Fruit fly (Drosophila melanogaster): ENCODE measurements around the gene CG14105.
A peak's percentile ranks its signal among the peaks of the same experiment; 100 is the strongest.

CG14105 gene

DNA sequence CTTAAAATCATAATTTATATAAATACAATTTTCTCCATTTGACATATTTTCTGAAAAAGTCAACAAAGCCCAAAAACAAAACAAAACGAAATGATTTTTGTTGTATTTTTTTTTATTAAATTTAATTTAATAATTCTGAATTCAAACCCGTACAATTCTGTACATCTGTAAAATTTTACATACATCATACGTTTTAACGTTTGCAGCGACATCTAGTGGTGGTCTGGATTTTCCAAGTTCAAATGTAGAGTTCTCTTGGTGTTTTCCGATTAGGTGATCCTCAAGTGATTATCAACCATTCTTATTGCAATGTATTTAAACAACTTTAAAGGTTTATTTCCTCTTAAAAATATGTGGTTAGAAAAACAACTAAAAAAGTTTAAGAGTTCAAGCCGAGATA lies 15.5 kb downstream of the CG14105 start (continued):
- TF ChIP-seq Hr39 (GFP tag; optimal IDR thresholded peaks at IDR 0.05) (peak; percentile 38), lz (GFP tag; optimal IDR thresholded peaks at IDR 0.05) (peak; percentile 26), Eip78C (GFP tag) (peak; percentile 17), CG6276 (GFP tag; optimal IDR thresholded peaks at IDR 0.05) (no peak), Gug (GFP tag; IDR thresholded peaks at IDR 0.05) (no peak), salr (GFP tag; optimal IDR thresholded peaks at IDR 0.05) (no peak), Sox15 (GFP tag; optimal IDR thresholded peaks at IDR 0.05) (no peak)

DNA sequence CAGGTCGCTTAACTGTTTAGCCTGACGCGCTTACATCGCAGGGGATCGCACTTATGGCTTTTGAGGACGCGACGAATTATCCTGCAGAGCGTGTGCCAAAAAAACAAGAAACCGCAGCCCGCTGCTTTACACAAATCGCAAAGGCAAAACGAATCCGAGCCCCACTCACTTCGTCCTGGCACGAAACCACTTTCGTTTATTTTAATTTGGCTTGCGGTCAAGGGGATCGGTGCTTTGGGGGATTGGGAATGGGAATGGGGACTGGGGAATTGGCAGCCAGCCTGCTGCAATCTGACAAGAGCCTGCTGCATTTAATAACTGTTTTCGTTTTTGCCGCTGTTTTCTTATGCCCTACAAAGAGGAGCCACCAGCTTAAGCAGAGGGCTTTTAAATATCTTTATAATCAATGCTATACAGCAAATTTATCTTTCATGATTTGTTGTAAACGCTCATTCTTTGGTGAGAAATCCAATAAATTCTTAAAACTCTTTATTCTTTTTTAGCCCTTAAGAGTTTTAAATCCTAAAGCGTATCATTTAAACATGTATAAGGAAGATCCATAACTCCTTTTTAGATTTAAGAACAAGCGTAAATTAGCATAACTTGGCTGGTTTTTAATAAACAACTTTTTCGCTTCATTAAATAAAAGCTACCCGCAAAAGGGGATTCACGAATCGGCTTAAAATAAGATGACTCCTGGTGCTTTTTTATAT lies 16.5 kb downstream of the CG14105 start:
- TF ChIP-seq Eip75B (GFP tag; optimal IDR thresholded peaks at IDR 0.05) (peak; percentile 49), CG8119 (GFP tag; IDR thresholded peaks at IDR 0.05) (no peak), Eip78C (GFP tag) (peak; percentile 87), Ets21C (GFP tag; optimal IDR thresholded peaks at IDR 0.05) (peak; percentile 14), CG10631 (GFP tag; optimal IDR thresholded peaks at IDR 0.05) (peak; percentile 18), fd59A (GFP tag; optimal IDR thresholded peaks at IDR 0.05) (peak; percentile 22), CG10669 (GFP tag; optimal IDR thresholded peaks at IDR 0.05) (peak; percentile 25), dsx (GFP tag; optimal IDR thresholded peaks at IDR 0.05; ENCODE audit: poor library complexity, severe bottlenecking) (no peak), CG4318 (GFP tag; optimal IDR thresholded peaks at IDR 0.05) (no peak), CG15336 (GFP tag; IDR thresholded peaks at IDR 0.05) (no peak), CG6792 (GFP tag; optimal IDR thresholded peaks at IDR 0.05) (peak; percentile 36), Sox14 (GFP tag; optimal IDR thresholded peaks at IDR 0.05) (peak; percentile 35), pdm3 (GFP tag; optimal IDR thresholded peaks at IDR 0.05) (peak; percentile 43), CG1621 (tag; optimal IDR thresholded peaks at IDR 0.05) (no peak), Lpt (GFP tag; optimal IDR thresholded peaks at IDR 0.05) (no peak), topi (GFP tag; optimal IDR thresholded peaks at IDR 0.05) (peak; percentile 67), CG32006 (GFP tag; optimal IDR thresholded peaks at IDR 0.05) (no peak), CG11762 (GFP tag; optimal IDR thresholded peaks at IDR 0.05; ENCODE audit: insufficient read depth) (no peak), Met (GFP tag; optimal IDR thresholded peaks at IDR 0.05) (peak; percentile 62), CG31627 (GFP tag; optimal IDR thresholded peaks at IDR 0.05) (peak; percentile 66), achi (GFP tag; optimal IDR thresholded peaks at IDR 0.05) (peak; percentile 15), fkh (GFP tag; optimal IDR thresholded peaks at IDR 0.05) (no peak), CG6276 (GFP tag; optimal IDR thresholded peaks at IDR 0.05) (no peak), Gug (GFP tag; IDR thresholded peaks at IDR 0.05) (no peak), net (GFP tag; optimal IDR thresholded peaks at IDR 0.05) (peak; percentile 17), CG6808 (GFP tag; optimal IDR thresholded peaks at IDR 0.05) (peak; percentile 39), acj6 (GFP tag; optimal IDR thresholded peaks at IDR 0.05) (peak; percentile 29), eg (GFP tag; IDR thresholded peaks at IDR 0.05) (no peak), salr (GFP tag; optimal IDR thresholded peaks at IDR 0.05) (no peak), Hr39 (GFP tag; optimal IDR thresholded peaks at IDR 0.05) (peak; percentile 50), Ets96B (tag; optimal IDR thresholded peaks at IDR 0.05) (peak; percentile 27), esn (GFP tag; optimal IDR thresholded peaks at IDR 0.05) (peak; percentile 82), CG8632 (GFP tag; optimal IDR thresholded peaks at IDR 0.05) (peak; percentile 29), Blimp-1 (GFP tag; optimal IDR thresholded peaks at IDR 0.05) (peak; percentile 94), Sox102F (GFP tag; optimal IDR thresholded peaks at IDR 0.05) (peak; percentile 47), lz (GFP tag; optimal IDR thresholded peaks at IDR 0.05) (peak; percentile 50), CG6163 (GFP tag; IDR thresholded peaks at IDR 0.05) (no peak), CG9139 (GFP tag; optimal IDR thresholded peaks at IDR 0.05) (no peak), CG3919 (GFP tag; optimal IDR thresholded peaks at IDR 0.05) (peak; percentile 50), spab (GFP tag; optimal IDR thresholded peaks at IDR 0.05) (peak; percentile 44), CG8319 (GFP tag; optimal IDR thresholded peaks at IDR 0.05) (no peak), CG3032 (tag; optimal IDR thresholded peaks at IDR 0.05) (peak; percentile 43), CG7368 (GFP tag; optimal IDR thresholded peaks at IDR 0.05) (no peak), Smox (GFP tag; optimal IDR thresholded peaks at IDR 0.05) (peak; percentile 67), Hr38 (GFP tag; optimal IDR thresholded peaks at IDR 0.05) (no peak), cyc (GFP tag; optimal IDR thresholded peaks at IDR 0.05) (peak; percentile 48), CG16779 (tag; optimal IDR thresholded peaks at IDR 0.05) (no peak)
